Worm (Caenorhabditis elegans) whole organism, L1 larva: Measurements from ENCODE around the gene F41F3.9.

Experiments used
- C04F5.9 ChIP-seq: sonication (generic microtip); optimal IDR thresholded peaks from 2 replicates; lab custom pipeline; 2016; ENCODE audit warnings: missing genetic modification characterization, missing compliant biosample characterization
- C16A3.4 ChIP-seq: fragments of 150-350 bp; optimal IDR thresholded peaks from 2 replicates; lab custom pipeline; 2014; ENCODE audit warnings: missing biosample characterization, missing genetic modification characterization
- ama-1 ChIP-seq: fragments of 150-350 bp; optimal IDR thresholded peaks from 2 replicates; lab custom pipeline; 2014
- blmp-1 ChIP-seq: fragments of 150-350 bp; optimal IDR thresholded peaks from 2 replicates; lab custom pipeline; 2014; ENCODE audit warnings: missing biosample characterization, missing genetic modification characterization
- ceh-82 ChIP-seq, 3 experiments: fragments of 150-350 bp in 1 of 3; sonication (generic microtip) in 2 of 3; optimal IDR thresholded peaks; 2 replicates each; lab custom pipeline; 2014 to 2017; ENCODE audit warnings: missing biosample characterization in 3 of 3, missing genetic modification characterization in 3 of 3
- dpl-1 ChIP-seq, 3 experiments: fragments of 150-350 bp in 2 of 3; sonication (generic microtip) in 1 of 3; optimal IDR thresholded peaks; 2 replicates each; lab custom pipeline; 2014 to 2017; ENCODE audit warnings: missing biosample characterization in 3 of 3, missing genetic modification characterization in 3 of 3, missing genetic modification reagents in 3 of 3
- dsc-1 ChIP-seq: sonication (generic microtip); optimal IDR thresholded peaks from 2 replicates; lab custom pipeline; 2016; ENCODE audit warnings: mild to moderate bottlenecking, missing genetic modification characterization, missing compliant biosample characterization
- efl-1 ChIP-seq, 4 experiments: fragments of 150-350 bp; optimal IDR thresholded peaks in 3 of 4; peaks in 1 of 4; 1 replicate in 1 of 4; 2 replicates in 3 of 4; lab custom pipeline; 2014; ENCODE audit warnings: missing biosample characterization in 2 of 4, missing genetic modification characterization in 2 of 4, missing genetic modification reagents in 2 of 4
- egl-13 ChIP-seq: sonication (generic microtip); optimal IDR thresholded peaks from 2 replicates; lab custom pipeline; 2016; ENCODE audit warnings: missing genotype, missing genetic modification reagents, missing genetic modification characterization, missing compliant biosample characterization
- egl-27 ChIP-seq, 2 experiments: fragments of 150-350 bp in 1 of 2; sonication (generic microtip); optimal IDR thresholded peaks; 3 replicates each; lab custom pipeline; 2017 to 2018; ENCODE audit warnings: missing biosample characterization in 2 of 2, missing genetic modification characterization in 2 of 2, missing genetic modification reagents in 2 of 2
- elt-2 ChIP-seq: sonication (generic microtip); optimal IDR thresholded peaks from 2 replicates; lab custom pipeline; 2016; ENCODE audit warnings: missing genetic modification characterization, mild to moderate bottlenecking, inconsistent platforms, missing compliant biosample characterization, missing genetic modification reagents
- elt-3 ChIP-seq, 6 experiments: fragments of 150-350 bp in 1 of 6; sonication (generic microtip); optimal IDR thresholded peaks; 2 replicates each; lab custom pipeline; 2017 to 2018; ENCODE audit warnings: missing biosample characterization in 6 of 6, missing genetic modification characterization in 6 of 6, inconsistent platforms in 1 of 6
- fkh-4 ChIP-seq: sonication (generic microtip); optimal IDR thresholded peaks from 2 replicates; lab custom pipeline; 2016; ENCODE audit warnings: missing compliant biosample characterization, missing genetic modification characterization, borderline replicate concordance
- fkh-8 ChIP-seq: sonication (generic microtip); optimal IDR thresholded peaks from 2 replicates; lab custom pipeline; 2016; ENCODE audit warnings: mild to moderate bottlenecking, missing genetic modification characterization, missing compliant biosample characterization
- grh-1 ChIP-seq: fragments of 200-800 bp; sonication (Bioruptor generic); IDR thresholded peaks from 2 replicates; pipeline ENCODE4 v1.3.6; 2022; ENCODE audit warnings: missing genetic modification reagents, missing genetic modification characterization, missing compliant biosample characterization
- lin-14 ChIP-seq: fragments of 200-800 bp; sonication (Bioruptor generic); optimal IDR thresholded peaks from 2 replicates; lab custom pipeline; 2018; ENCODE audit warnings: mild to moderate bottlenecking, missing genetic modification characterization, moderate library complexity, missing compliant biosample characterization
- lin-15B ChIP-seq: fragments of 150-350 bp; sonication (generic microtip); optimal IDR thresholded peaks from 3 replicates; lab custom pipeline; 2014; ENCODE audit warnings: missing biosample characterization, missing genetic modification characterization
- lin-35 ChIP-seq, 2 experiments: fragments of 150-350 bp; optimal IDR thresholded peaks; 2 replicates each; lab custom pipeline; 2014; ENCODE audit warnings: missing biosample characterization in 2 of 2, missing genetic modification characterization in 2 of 2, missing genetic modification reagents in 2 of 2
- lin-39 ChIP-seq: fragments of 150-350 bp; optimal IDR thresholded peaks from 2 replicates; lab custom pipeline; 2014; ENCODE audit warnings: missing biosample characterization, missing genetic modification reagents, missing genetic modification characterization
- lir-3 ChIP-seq: sonication (generic microtip); optimal IDR thresholded peaks from 2 replicates; lab custom pipeline; 2016; ENCODE audit warnings: mild to moderate bottlenecking, missing genetic modification characterization, moderate library complexity, missing compliant biosample characterization; ENCODE audit not compliant: poor library complexity
- lsy-2 ChIP-seq, 2 experiments: fragments of 150-350 bp; optimal IDR thresholded peaks; 2 replicates each; lab custom pipeline; 2014; ENCODE audit warnings: missing biosample characterization in 2 of 2, missing genetic modification characterization in 2 of 2
- mab-9 ChIP-seq: fragments of 200-800 bp; sonication (Bioruptor generic); IDR thresholded peaks from 2 replicates; pipeline ENCODE4 v1.3.6; 2022; ENCODE audit warnings: missing genetic modification reagents, missing genetic modification characterization, missing compliant biosample characterization
- mdl-1 ChIP-seq, 2 experiments: fragments of 150-350 bp; optimal IDR thresholded peaks; 2 replicates each; lab custom pipeline; 2014 to 2017; ENCODE audit warnings: missing biosample characterization in 2 of 2, missing genetic modification characterization in 2 of 2, inconsistent platforms in 1 of 2
- mef-2 ChIP-seq: fragments of 150-350 bp; optimal IDR thresholded peaks from 2 replicates; lab custom pipeline; 2014; ENCODE audit warnings: missing biosample characterization, missing genetic modification characterization
- mep-1 ChIP-seq: fragments of 150-350 bp; optimal IDR thresholded peaks from 2 replicates; lab custom pipeline; 2014; ENCODE audit warnings: missing biosample characterization, missing genetic modification characterization
- nhr-11 ChIP-seq: fragments of 150-350 bp; optimal IDR thresholded peaks from 2 replicates; lab custom pipeline; 2014; ENCODE audit warnings: missing biosample characterization, missing genetic modification characterization
- nhr-19 ChIP-seq: fragments of 200-800 bp; sonication (Bioruptor generic); conservative IDR thresholded peaks from 2 replicates; pipeline ENCODE4 v1.3.6; 2022; ENCODE audit warnings: missing genetic modification characterization, missing compliant biosample characterization
- nhr-20 ChIP-seq: sonication (generic microtip); optimal IDR thresholded peaks from 2 replicates; lab custom pipeline; 2016; ENCODE audit warnings: mild to moderate bottlenecking, missing genetic modification characterization, missing compliant biosample characterization
- nhr-237 ChIP-seq: fragments of 150-350 bp; optimal IDR thresholded peaks from 2 replicates; lab custom pipeline; 2014; ENCODE audit warnings: missing biosample characterization, missing genetic modification characterization
- nhr-28 ChIP-seq: fragments of 150-350 bp; optimal IDR thresholded peaks from 2 replicates; lab custom pipeline; 2014; ENCODE audit warnings: missing biosample characterization, missing genetic modification characterization
- nhr-47 ChIP-seq: sonication (generic microtip); optimal IDR thresholded peaks from 2 replicates; lab custom pipeline; 2016; ENCODE audit warnings: mild to moderate bottlenecking, missing genetic modification characterization, moderate library complexity, missing compliant biosample characterization
- nhr-71 ChIP-seq: sonication (generic microtip); optimal IDR thresholded peaks from 2 replicates; lab custom pipeline; 2016; ENCODE audit warnings: mild to moderate bottlenecking, missing genetic modification characterization, moderate library complexity, missing compliant biosample characterization
- nhr-84 ChIP-seq: sonication (generic microtip); optimal IDR thresholded peaks from 2 replicates; lab custom pipeline; 2017; ENCODE audit warnings: missing biosample characterization, missing genetic modification characterization
- nhr-85 ChIP-seq: sonication (generic microtip); peaks from one replicate; lab custom pipeline; 2016; ENCODE audit warnings: missing genetic modification characterization, inconsistent platforms, missing compliant biosample characterization
- nhr-90 ChIP-seq: sonication (generic microtip); optimal IDR thresholded peaks from 2 replicates; lab custom pipeline; 2016; ENCODE audit warnings: mild to moderate bottlenecking, missing genetic modification characterization, missing compliant biosample characterization; ENCODE audit not compliant: poor library complexity
- pag-3 ChIP-seq: sonication (generic microtip); optimal IDR thresholded peaks from 2 replicates; lab custom pipeline; 2017; ENCODE audit warnings: missing genetic modification characterization, mild to moderate bottlenecking, missing compliant biosample characterization, antibody characterized with exemption, borderline replicate concordance; ENCODE audit not compliant: insufficient read depth
- rnt-1 ChIP-seq: sonication (generic microtip); optimal IDR thresholded peaks from 2 replicates; lab custom pipeline; 2016; ENCODE audit warnings: mild to moderate bottlenecking, missing genetic modification characterization, moderate library complexity, missing compliant biosample characterization
- skn-1 ChIP-seq: fragments of 150-350 bp; optimal IDR thresholded peaks from 2 replicates; lab custom pipeline; 2014; ENCODE audit warnings: missing biosample characterization, missing genetic modification characterization
- snpc-4 ChIP-seq: fragments of 150-350 bp; optimal IDR thresholded peaks from 2 replicates; lab custom pipeline; 2014; ENCODE audit warnings: missing biosample characterization, missing genetic modification characterization
- snu-23 ChIP-seq: sonication (generic microtip); optimal IDR thresholded peaks from 2 replicates; lab custom pipeline; 2016; ENCODE audit warnings: missing genetic modification characterization, missing compliant biosample characterization
- swsn-7 ChIP-seq: sonication (generic microtip); optimal IDR thresholded peaks from 2 replicates; lab custom pipeline; 2016; ENCODE audit warnings: missing genetic modification characterization, missing compliant biosample characterization
- tbx-2 ChIP-seq: sonication (generic microtip); optimal IDR thresholded peaks from 2 replicates; lab custom pipeline; 2016; ENCODE audit warnings: missing genetic modification characterization, missing compliant biosample characterization
- unc-130 ChIP-seq: fragments of 150-350 bp; optimal IDR thresholded peaks from 2 replicates; lab custom pipeline; 2017; ENCODE audit warnings: missing biosample characterization, missing genetic modification characterization, inconsistent platforms
- unc-62 ChIP-seq: fragments of 150-350 bp; optimal IDR thresholded peaks from 2 replicates; lab custom pipeline; 2014; ENCODE audit warnings: missing biosample characterization, missing genetic modification reagents, missing genetic modification characterization
- unc-86 ChIP-seq: sonication (generic microtip); optimal IDR thresholded peaks from 2 replicates; lab custom pipeline; 2016; ENCODE audit warnings: missing genetic modification characterization, missing compliant biosample characterization
- xbp-1 ChIP-seq: sonication (generic microtip); optimal IDR thresholded peaks from 2 replicates; lab custom pipeline; 2016; ENCODE audit warnings: missing genetic modification characterization, missing compliant biosample characterization
- zip-4 ChIP-seq: fragments of 200-800 bp; sonication (Bioruptor generic); optimal IDR thresholded peaks from 2 replicates; lab custom pipeline; 2018; ENCODE audit warnings: mild to moderate bottlenecking, missing genetic modification characterization, moderate library complexity, missing compliant biosample characterization
- ztf-11 ChIP-seq, 2 experiments: sonication (generic microtip); optimal IDR thresholded peaks; 2 replicates each; lab custom pipeline; 2016 to 2017; ENCODE audit warnings: missing genetic modification characterization in 2 of 2, missing biosample characterization in 1 of 2, missing compliant biosample characterization in 1 of 2

Gene F41F3.9

ce11 chrV:4686680-4687470 lies 31.6 kb downstream of the F41F3.9 start, which contains the start of gene taf-10:
TSS of gene taf-10 (plus strand) at chrV:4687103.
- TF ChIP-seq C04F5.9 (tag; lab: Kevin White, UChicago): no peak
- peak; percentile 40 for TF ChIP-seq snpc-4
- TF ChIP-seq nhr-28 (tag; lab: Kevin White, UChicago): no peak
- TF ChIP-seq ceh-82 (tag; optimal IDR thresholded peaks at IDR 0.05; lab: Kevin White, UChicago): peak in 1 of 3 experiments; percentile 67
- TF ChIP-seq elt-2 (tag; lab: Kevin White, UChicago): peak; percentile 16
- TF ChIP-seq lin-15B (tag; lab: Kevin White, UChicago): peak; percentile 9
- peak; percentile 11 for TF ChIP-seq unc-86 (tag; lab: Kevin White, UChicago)
- peak; percentile 44 to 66 (median 66) for TF ChIP-seq dpl-1 (GFP tag; optimal IDR thresholded peaks at IDR 0.05; lab: Kevin White, UChicago)
- TF ChIP-seq pag-3 (tag; lab: Kevin White, UChicago): peak; percentile 7
- TF ChIP-seq rnt-1 (tag; lab: Kevin White, UChicago): peak; percentile 75
- peak; percentile 28 for TF ChIP-seq fkh-8 (tag; lab: Kevin White, UChicago)
- peak; percentile 62 for TF ChIP-seq nhr-20 (tag; lab: Kevin White, UChicago)
- TF ChIP-seq blmp-1 (tag; lab: Kevin White, UChicago): peak; percentile 15
- TF ChIP-seq lir-3 (tag; lab: Kevin White, UChicago): peak; percentile 21
- peak; percentile 51 for TF ChIP-seq grh-1 (GFP tag; lab: Robert Waterston, UW)
- TF ChIP-seq C16A3.4 (tag; lab: Kevin White, UChicago): peak; percentile 61
- TF ChIP-seq skn-1 (tag; lab: Kevin White, UChicago): peak; percentile 72
- TF ChIP-seq nhr-84 (tag; lab: Kevin White, UChicago): no peak
- TF ChIP-seq egl-13 (tag; lab: Kevin White, UChicago): peak; percentile 19
- TF ChIP-seq ztf-11 (tag; optimal IDR thresholded peaks at IDR 0.05; lab: Kevin White, UChicago): peak in 1 of 2 experiments; percentile 47
- TF ChIP-seq lin-35 (GFP tag; optimal IDR thresholded peaks at IDR 0.05; lab: Kevin White, UChicago): peak; percentile 45 to 75
- peak; percentile 66 for TF ChIP-seq nhr-47 (tag; lab: Kevin White, UChicago)
- no peak for TF ChIP-seq nhr-237
- TF ChIP-seq lin-14: peak; percentile 75
- TF ChIP-seq nhr-90 (tag; lab: Kevin White, UChicago): peak; percentile 66
- no peak for TF ChIP-seq fkh-4 (tag; lab: Kevin White, UChicago)
- peak; percentile 44 for TF ChIP-seq xbp-1 (tag; lab: Kevin White, UChicago)
- TF ChIP-seq zip-4 (GFP tag; lab: Kevin White, UChicago): no peak
- TF ChIP-seq unc-62 (GFP tag; lab: Kevin White, UChicago): no peak
- no peak for TF ChIP-seq mef-2 (tag; lab: Kevin White, UChicago)
- TF ChIP-seq nhr-85 (tag; lab: Kevin White, UChicago): peak; percentile 84
- no peak for TF ChIP-seq mab-9 (GFP tag; lab: Robert Waterston, UW)
- peak in 1 of 2 experiments; percentile 88 for TF ChIP-seq mdl-1 (tag; optimal IDR thresholded peaks at IDR 0.05; lab: Kevin White, UChicago)
- TF ChIP-seq elt-3 (tag; optimal IDR thresholded peaks at IDR 0.05; lab: Kevin White, UChicago): peak in 1 of 6 experiments; percentile 49
- TF ChIP-seq tbx-2 (tag; lab: Kevin White, UChicago): peak; percentile 53
- peak; percentile 47 for TF ChIP-seq mep-1 (tag; lab: Kevin White, UChicago)
- peak; percentile 61 for TF ChIP-seq swsn-7
- TF ChIP-seq dsc-1: peak; percentile 43
- no peak for TF ChIP-seq ama-1
- no peak for TF ChIP-seq egl-27 (tag; optimal IDR thresholded peaks at IDR 0.05; lab: Kevin White, UChicago)
- peak; percentile 28 for TF ChIP-seq lin-39 (tag; lab: Kevin White, UChicago)
- TF ChIP-seq efl-1 (optimal IDR thresholded peaks at IDR 0.05; lab: Kevin White, UChicago): peak; percentile 55 to 61
- TF ChIP-seq efl-1 (GFP tag; optimal IDR thresholded peaks at IDR 0.05 in 1 of 2; lab: Kevin White, UChicago): peak; percentile 51 to 96
- TF ChIP-seq snu-23 (GFP tag; lab: Kevin White, UChicago): peak; percentile 67
- TF ChIP-seq lsy-2 (tag; optimal IDR thresholded peaks at IDR 0.05; lab: Kevin White, UChicago): peak; percentile 59 to 69
- peak; percentile 73 for TF ChIP-seq nhr-71
- TF ChIP-seq unc-130 (tag; lab: Kevin White, UChicago): peak; percentile 24
- peak; percentile 52 for TF ChIP-seq nhr-19 (GFP tag; lab: Robert Waterston, UW)
- no peak for TF ChIP-seq nhr-11 (tag; lab: Kevin White, UChicago)
